Fruit fly (Drosophila melanogaster) whole organism, embryonic: Measurements from ENCODE around the gene Crys.

Source experiments
- Antp ChIP-seq: fragments of 200-800 bp; sonication (Bioruptor generic); optimal IDR thresholded peaks from 3 replicates; lab custom pipeline; 2016; ENCODE audit warnings: missing biosample characterization, missing genetic modification characterization
- Bteb2 ChIP-seq: fragments of 200-800 bp; sonication (Bioruptor generic); optimal IDR thresholded peaks from 2 replicates; lab custom pipeline; 2016; ENCODE audit warnings: missing biosample characterization, missing genetic modification characterization
- CG1233 ChIP-seq: fragments of 200-800 bp; sonication (Bioruptor generic); optimal IDR thresholded peaks from 4 replicates; lab custom pipeline; 2018; ENCODE audit warnings: missing biosample characterization, mild to moderate bottlenecking, missing genetic modification characterization
- CG14014 ChIP-seq: fragments of 200-800 bp; sonication (Bioruptor generic); IDR thresholded peaks from 2 replicates; pipeline ENCODE4 v1.3.6; 2022; ENCODE audit warnings: missing biosample characterization, missing genetic modification characterization
- CG15073 ChIP-seq: fragments of 200-800 bp; sonication (Bioruptor generic); optimal IDR thresholded peaks from 2 replicates; lab custom pipeline; 2016; ENCODE audit warnings: missing biosample characterization, missing genetic modification characterization
- CG1529 ChIP-seq: fragments of 200-800 bp; sonication (Bioruptor generic); optimal IDR thresholded peaks from 3 replicates; lab custom pipeline; 2018; ENCODE audit warnings: missing biosample characterization, missing genetic modification characterization
- CG15696 ChIP-seq: fragments of 200-800 bp; sonication (Bioruptor generic); optimal IDR thresholded peaks from 2 replicates; lab custom pipeline; 2019; ENCODE audit warnings: missing biosample characterization, mild to moderate bottlenecking, missing genetic modification characterization, moderate library complexity
- CG3838 ChIP-seq: fragments of 200-800 bp; sonication (Bioruptor generic); optimal IDR thresholded peaks from 3 replicates; lab custom pipeline; 2016; ENCODE audit warnings: missing biosample characterization, missing genetic modification characterization
- CG3847 ChIP-seq: fragments of 200-800 bp; sonication (Bioruptor generic); IDR thresholded peaks from 2 replicates; pipeline ENCODE4 v1.3.6; 2022; ENCODE audit warnings: missing biosample characterization, missing genetic modification characterization
- CG4404 ChIP-seq: fragments of 200-800 bp; sonication (Bioruptor generic); IDR thresholded peaks from 2 replicates; pipeline ENCODE4 v1.3.6; 2022; ENCODE audit warnings: missing biosample characterization, missing genetic modification characterization
- CG6683 ChIP-seq: fragments of 200-800 bp; sonication (Bioruptor generic); optimal IDR thresholded peaks from 2 replicates; lab custom pipeline; 2017; ENCODE audit warnings: missing biosample characterization, mild to moderate bottlenecking, missing genetic modification characterization, missing genetic modification reagents
- CG6689 ChIP-seq: fragments of 200-800 bp; sonication (Bioruptor generic); IDR thresholded peaks from 2 replicates; pipeline ENCODE4 v1.3.6; 2022; ENCODE audit warnings: missing biosample characterization, missing genetic modification characterization
- CkIIα-i1 ChIP-seq: fragments of 200-800 bp; sonication (Bioruptor generic); IDR thresholded peaks from 2 replicates; pipeline ENCODE4 v1.3.6; 2022; ENCODE audit warnings: missing biosample characterization, missing genetic modification characterization
- Ets65A ChIP-seq: fragments of 200-800 bp; sonication (Bioruptor generic); peaks from one replicate; lab custom pipeline; 2016; ENCODE audit warnings: missing biosample characterization, missing genetic modification characterization
- HLH4C ChIP-seq: fragments of 200-800 bp; sonication (Bioruptor generic); IDR thresholded peaks from 3 replicates; pipeline ENCODE4 v1.3.6; 2022; ENCODE audit warnings: missing biosample characterization, missing genetic modification characterization; ENCODE audit not compliant: partially characterized antibody
- HmgZ ChIP-seq: fragments of 200-800 bp; sonication (Bioruptor generic); optimal IDR thresholded peaks from 2 replicates; lab custom pipeline; 2018; ENCODE audit warnings: missing biosample characterization, mild to moderate bottlenecking, missing genetic modification characterization
- Hmx ChIP-seq: fragments of 200-800 bp; sonication (Bioruptor generic); optimal IDR thresholded peaks from 2 replicates; lab custom pipeline; 2016; ENCODE audit warnings: missing biosample characterization, missing genetic modification characterization
- Lim3 ChIP-seq: fragments of 200-800 bp; sonication (Bioruptor generic); IDR thresholded peaks from 2 replicates; pipeline ENCODE4 v1.3.6; 2022; ENCODE audit warnings: missing biosample characterization, missing genetic modification characterization
- Med ChIP-seq: fragments of 200-800 bp; sonication (Bioruptor generic); peaks from one replicate; lab custom pipeline; 2016; ENCODE audit warnings: missing biosample characterization, missing genetic modification characterization, mild to moderate bottlenecking, inconsistent platforms, moderate library complexity
- NC2β ChIP-seq: fragments of 200-800 bp; sonication (Bioruptor generic); optimal IDR thresholded peaks from 2 replicates; lab custom pipeline; 2016; ENCODE audit warnings: missing biosample characterization, missing genetic modification characterization
- NFAT ChIP-seq: fragments of 200-800 bp; sonication (Bioruptor generic); IDR thresholded peaks from 2 replicates; pipeline ENCODE4 v1.3.6; 2022; ENCODE audit warnings: missing biosample characterization, missing genetic modification characterization
- Trl ChIP-seq, 3 experiments: fragments of >200 bp in 2 of 3; fragments of 200-800 bp in 1 of 3; sonication (Bioruptor generic) in 1 of 3; optimal IDR thresholded peaks; 2 replicates in 1 of 3; 3 replicates in 2 of 3; lab custom pipeline; 2016 to 2017; ENCODE audit warnings: missing biosample characterization in 1 of 3, missing genetic modification characterization in 1 of 3
- abd-A ChIP-seq: fragments of 200-800 bp; sonication (Bioruptor generic); optimal IDR thresholded peaks from 3 replicates; lab custom pipeline; 2019; ENCODE audit warnings: missing biosample characterization, mild to moderate bottlenecking, missing genetic modification characterization, moderate library complexity
- ara ChIP-seq: fragments of 200-800 bp; sonication (Bioruptor generic); IDR thresholded peaks from 2 replicates; pipeline ENCODE4 v1.3.6; 2022; ENCODE audit warnings: missing biosample characterization, missing genetic modification characterization
- crc ChIP-seq: fragments of 200-800 bp; sonication (Bioruptor generic); optimal IDR thresholded peaks from 2 replicates; lab custom pipeline; 2016; ENCODE audit warnings: missing biosample characterization, missing genetic modification characterization
- crol ChIP-seq: fragments of 200-800 bp; sonication (Bioruptor generic); IDR thresholded peaks from 2 replicates; pipeline ENCODE4 v1.3.6; 2022; ENCODE audit warnings: missing biosample characterization, missing genetic modification characterization
- crp ChIP-seq, 2 experiments: fragments of 200-800 bp; sonication (Bioruptor generic); optimal IDR thresholded peaks; 2 replicates in 1 of 2; 3 replicates in 1 of 2; lab custom pipeline; 2017; ENCODE audit warnings: missing biosample characterization in 2 of 2, missing genetic modification characterization in 2 of 2, mild to moderate bottlenecking in 1 of 2, moderate library complexity in 1 of 2
- dimm ChIP-seq: fragments of 200-800 bp; sonication (Bioruptor generic); IDR thresholded peaks from 2 replicates; pipeline ENCODE4 v1.3.6; 2022; ENCODE audit warnings: missing biosample characterization, missing genetic modification characterization
- ems ChIP-seq: fragments of 200-800 bp; sonication (Bioruptor generic); optimal IDR thresholded peaks from 3 replicates; lab custom pipeline; 2016; ENCODE audit warnings: missing biosample characterization, missing genetic modification characterization
- eve ChIP-seq, 2 experiments: fragments of >200 bp; optimal IDR thresholded peaks; 2 replicates each; lab custom pipeline; 2017; ENCODE audit warnings: missing biosample characterization in 2 of 2, missing genetic modification characterization in 2 of 2
- ewg ChIP-seq: fragments of 200-800 bp; sonication (Bioruptor generic); optimal IDR thresholded peaks from 3 replicates; lab custom pipeline; 2017; ENCODE audit warnings: mild to moderate bottlenecking, missing biosample characterization, missing genetic modification reagents, missing genetic modification characterization
- gcm ChIP-seq: fragments of 200-800 bp; sonication (Bioruptor generic); optimal IDR thresholded peaks from 2 replicates; lab custom pipeline; 2019; ENCODE audit warnings: missing biosample characterization, mild to moderate bottlenecking, missing genetic modification characterization, moderate library complexity
- gcm2 ChIP-seq: fragments of 200-800 bp; sonication (Bioruptor generic); optimal IDR thresholded peaks from 2 replicates; lab custom pipeline; 2016; ENCODE audit warnings: missing biosample characterization, missing genetic modification characterization
- gsb ChIP-seq: fragments of 200-800 bp; sonication (Bioruptor generic); IDR thresholded peaks from 2 replicates; pipeline ENCODE4 v1.3.6; 2022; ENCODE audit warnings: missing biosample characterization, missing genetic modification characterization
- hb ChIP-seq: fragments of 200-800 bp; sonication (Bioruptor generic); IDR thresholded peaks from 3 replicates; pipeline ENCODE4 v1.3.6; 2022; ENCODE audit warnings: missing biosample characterization, missing genetic modification characterization; ENCODE audit not compliant: partially characterized antibody
- hkb ChIP-seq, 2 experiments: fragments of 200-800 bp in 1 of 2; fragments of >200 bp in 1 of 2; sonication (Bioruptor generic) in 1 of 2; IDR thresholded peaks in 1 of 2; optimal IDR thresholded peaks in 1 of 2; 2 replicates each; pipeline versions ENCODE4 v1.3.6 to Lab custom; 2017 to 2022; ENCODE audit warnings: missing biosample characterization in 1 of 2, missing genetic modification characterization in 1 of 2
- hth ChIP-seq: fragments of >200 bp; optimal IDR thresholded peaks from 2 replicates; lab custom pipeline; 2017; ENCODE audit warnings: inconsistent platforms
- jumu ChIP-seq: fragments of 200-800 bp; sonication (Bioruptor generic); optimal IDR thresholded peaks from 3 replicates; lab custom pipeline; 2016; ENCODE audit warnings: missing biosample characterization, missing genetic modification characterization
- kah ChIP-seq: fragments of 200-800 bp; sonication (Bioruptor generic); optimal IDR thresholded peaks from 2 replicates; lab custom pipeline; 2018; ENCODE audit warnings: missing biosample characterization, mild to moderate bottlenecking, missing genetic modification characterization
- kay ChIP-seq: fragments of 200-800 bp; sonication (Bioruptor generic); optimal IDR thresholded peaks from 2 replicates; lab custom pipeline; 2016; ENCODE audit warnings: missing biosample characterization, missing genetic modification characterization
- knrl ChIP-seq: fragments of 200-800 bp; sonication (Bioruptor generic); IDR thresholded peaks from 3 replicates; pipeline ENCODE4 v1.3.6; 2022; ENCODE audit warnings: missing biosample characterization, missing genetic modification characterization; ENCODE audit not compliant: partially characterized antibody
- lov ChIP-seq, 2 experiments: fragments of 200-800 bp in 1 of 2; fragments of >200 bp in 1 of 2; sonication (Bioruptor generic) in 1 of 2; IDR thresholded peaks in 1 of 2; optimal IDR thresholded peaks in 1 of 2; 2 replicates in 1 of 2; 3 replicates in 1 of 2; pipeline versions ENCODE4 v1.3.6 to Lab custom; 2017 to 2022; ENCODE audit warnings: missing biosample characterization in 1 of 2, missing genetic modification characterization in 1 of 2
- nmo ChIP-seq: fragments of 200-800 bp; sonication (Bioruptor generic); optimal IDR thresholded peaks from 2 replicates; lab custom pipeline; 2018; ENCODE audit warnings: missing biosample characterization, mild to moderate bottlenecking, missing genetic modification characterization, moderate library complexity
- peb ChIP-seq: fragments of 200-800 bp; sonication (Bioruptor generic); IDR thresholded peaks from 2 replicates; pipeline ENCODE4 v1.3.6; 2022; ENCODE audit warnings: missing biosample characterization, missing genetic modification characterization
- seq ChIP-seq: fragments of 200-800 bp; sonication (Bioruptor generic); IDR thresholded peaks from 2 replicates; pipeline ENCODE4 v1.3.6; 2022; ENCODE audit warnings: missing biosample characterization, missing genetic modification characterization
- ssp ChIP-seq: fragments of 200-800 bp; sonication (Bioruptor generic); IDR thresholded peaks from 2 replicates; pipeline ENCODE4 v1.3.6; 2022; ENCODE audit warnings: missing biosample characterization, missing genetic modification characterization
- stc ChIP-seq: fragments of 200-800 bp; sonication (Bioruptor generic); IDR thresholded peaks from 2 replicates; pipeline ENCODE4 v1.3.6; 2022; ENCODE audit warnings: missing biosample characterization, missing genetic modification characterization
- tna ChIP-seq: fragments of 200-800 bp; sonication (Bioruptor generic); IDR thresholded peaks from 2 replicates; pipeline ENCODE4 v1.3.6; 2022; ENCODE audit warnings: missing biosample characterization, missing genetic modification characterization; ENCODE audit not compliant: partially characterized antibody
- tx ChIP-seq: fragments of 200-800 bp; sonication (Bioruptor generic); optimal IDR thresholded peaks from 2 replicates; lab custom pipeline; 2016; ENCODE audit warnings: missing biosample characterization, missing genetic modification characterization
- unc-4 ChIP-seq: fragments of 200-800 bp; sonication (Bioruptor generic); IDR thresholded peaks from 2 replicates; pipeline ENCODE4 v1.3.6; 2022; ENCODE audit warnings: missing biosample characterization, missing genetic modification characterization; ENCODE audit not compliant: partially characterized antibody

Crys gene

DNA sequence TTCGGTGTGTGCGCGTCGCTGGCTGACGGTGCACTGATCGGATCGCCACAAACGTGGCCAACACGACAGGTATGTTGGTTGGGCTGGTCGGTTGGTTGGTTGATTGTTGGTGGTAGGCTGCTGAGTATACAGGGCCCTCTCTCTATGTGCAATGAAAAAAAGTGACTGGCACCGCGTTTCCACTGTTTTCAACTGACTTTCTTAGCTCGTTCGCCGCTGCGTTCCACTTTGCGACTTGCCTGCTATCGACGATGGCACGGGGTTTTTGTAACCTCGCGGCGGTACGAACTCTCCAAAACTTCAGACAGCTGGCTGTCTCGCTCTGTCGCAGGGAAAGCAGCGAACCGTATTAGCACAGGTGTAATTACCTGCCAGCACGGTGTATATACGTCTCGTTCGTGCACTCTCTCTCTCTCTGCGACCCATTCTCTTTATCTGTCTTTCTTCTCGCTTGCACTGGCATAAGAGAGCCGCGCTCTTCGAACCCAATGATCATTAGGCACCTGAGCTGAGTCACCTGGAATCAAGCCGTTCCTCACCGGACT is 27.0 kb downstream of the Crys start (continued):
- TF ChIP-seq Lim3 (GFP tag; lab: Robert Waterston, UW), result no peak
- TF ChIP-seq knrl (GFP tag; lab: Robert Waterston, UW), result peak; percentile 43; the same call in 1 of the 3 replicates
- TF ChIP-seq CG6683 (GFP tag; lab: Kevin White, UChicago), result no peak
- no peak for TF ChIP-seq ara (GFP tag; lab: Robert Waterston, UW)
- no peak for TF ChIP-seq Antp (GFP tag; lab: Kevin White, UChicago)
- no peak for TF ChIP-seq CG1529
- no peak for TF ChIP-seq kah (GFP tag; lab: Kevin White, UChicago)
- no peak for TF ChIP-seq dimm
- TF ChIP-seq CkIIα-i1 (GFP tag; lab: Robert Waterston, UW), result no peak
- peak; percentile 45 for TF ChIP-seq kay (GFP tag; lab: Kevin White, UChicago)
- TF ChIP-seq HmgZ (tag; lab: Kevin White, UChicago), result peak; percentile 69
- no peak for TF ChIP-seq gcm2 (GFP tag; lab: Kevin White, UChicago)
- TF ChIP-seq crol, result peak; percentile 48
- TF ChIP-seq crc (GFP tag; lab: Kevin White, UChicago), result no peak
- TF ChIP-seq unc-4 (GFP tag; lab: Robert Waterston, UW), result no peak
- no peak for TF ChIP-seq eve (GFP tag; optimal IDR thresholded peaks at IDR 0.05; lab: Kevin White, UChicago)
- TF ChIP-seq ewg (GFP tag; lab: Kevin White, UChicago), result no peak
- TF ChIP-seq peb (GFP tag; lab: Robert Waterston, UW), result no peak
- TF ChIP-seq gcm (GFP tag; lab: Kevin White, UChicago), result no peak
- no peak for TF ChIP-seq ems (GFP tag; lab: Kevin White, UChicago)
- no peak for TF ChIP-seq lov (optimal IDR thresholded peaks at IDR 0.05; lab: Kevin White, UChicago)
- TF ChIP-seq lov (GFP tag; IDR thresholded peaks at IDR 0.05; lab: Robert Waterston, UW), result 0 out of 3 replicates have a peak, but pooled peaks have one; percentile 43
- TF ChIP-seq hth (lab: Kevin White, UChicago), result no peak
- no peak for TF ChIP-seq ssp (GFP tag; lab: Robert Waterston, UW)
- TF ChIP-seq CG1233 (GFP tag; lab: Kevin White, UChicago), result no peak
- TF ChIP-seq stc (GFP tag; lab: Robert Waterston, UW), result peak; percentile 40; the same call in 1 of the 2 replicates
- no peak for TF ChIP-seq CG15696 (tag; lab: Kevin White, UChicago)
- TF ChIP-seq gsb, result no peak
- TF ChIP-seq CG4404 (GFP tag; lab: Robert Waterston, UW), result no peak
- TF ChIP-seq Bteb2, result no peak
- no peak for TF ChIP-seq crp (GFP tag; optimal IDR thresholded peaks at IDR 0.05; lab: Kevin White, UChicago)
- TF ChIP-seq hb (GFP tag; lab: Robert Waterston, UW), result no peak
- no peak for TF ChIP-seq hkb (optimal IDR thresholded peaks at IDR 0.05; lab: Kevin White, UChicago)
- peak; percentile 45; the same call in 1 of the 2 replicates for TF ChIP-seq hkb (GFP tag; IDR thresholded peaks at IDR 0.05; lab: Robert Waterston, UW)
- peak; percentile 88 to 94 for TF ChIP-seq Trl (optimal IDR thresholded peaks at IDR 0.05; lab: Kevin White, UChicago)
- TF ChIP-seq Trl (GFP tag; optimal IDR thresholded peaks at IDR 0.05; lab: Kevin White, UChicago), result peak; percentile 55
- no peak for TF ChIP-seq tx
- no peak for TF ChIP-seq tna
- no peak for TF ChIP-seq Hmx (GFP tag; lab: Kevin White, UChicago)
- TF ChIP-seq NFAT (GFP tag; lab: Robert Waterston, UW), result 0 out of 2 replicates have a peak, but pooled peaks have one; percentile 21
- TF ChIP-seq CG14014 (GFP tag; lab: Robert Waterston, UW), result peak; percentile 39; the same call in 1 of the 2 replicates
- peak; percentile 7 for TF ChIP-seq nmo (GFP tag; lab: Kevin White, UChicago)
- TF ChIP-seq abd-A (tag; lab: Kevin White, UChicago), result peak; percentile 64
- peak; percentile 38; the same call in 1 of the 2 replicates for TF ChIP-seq seq (GFP tag; lab: Robert Waterston, UW)
- no peak for TF ChIP-seq Ets65A (GFP tag; lab: Kevin White, UChicago)
- peak; percentile 22 for TF ChIP-seq NC2β (GFP tag; lab: Kevin White, UChicago)
- TF ChIP-seq CG15073 (GFP tag; lab: Kevin White, UChicago), result no peak
- TF ChIP-seq CG6689 (GFP tag; lab: Robert Waterston, UW), result no peak
- peak; percentile 80 for TF ChIP-seq Med (GFP tag; lab: Kevin White, UChicago)
- TF ChIP-seq CG3847 (GFP tag; lab: Robert Waterston, UW), result no peak
- no peak for TF ChIP-seq CG3838 (GFP tag; lab: Kevin White, UChicago)
- TF ChIP-seq jumu (GFP tag; lab: Kevin White, UChicago), result no peak
- TF ChIP-seq HLH4C (GFP tag; lab: Robert Waterston, UW), result 0 out of 3 replicates have a peak, but pooled peaks have one; percentile 39
